Worm (Caenorhabditis elegans): ENCODE measurements around the gene F36H5.18.

The F36H5.18 gene

DNA sequence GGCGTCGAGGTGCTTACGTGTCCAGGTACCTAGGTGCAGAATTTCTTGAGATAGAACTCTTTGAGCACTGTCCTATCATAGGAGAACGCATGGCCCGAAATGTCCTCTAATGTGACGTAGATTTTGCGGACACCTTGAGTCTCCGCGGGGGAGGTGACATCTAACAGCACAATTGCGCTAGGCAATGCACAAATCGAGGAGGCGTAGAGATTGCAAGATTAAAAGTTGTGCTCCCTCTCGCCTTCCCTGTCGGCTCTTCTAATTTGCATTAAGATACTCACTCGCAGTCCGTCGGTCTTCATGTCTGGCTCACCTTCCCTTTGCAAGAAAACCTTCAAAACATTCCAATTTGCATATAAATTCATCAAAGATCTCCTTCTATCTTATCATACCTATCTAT, at the start of gene F36H5.18:
Gene F36H5.18, plus strand, starts transcription at position 301 of the 400 bp plus-strand sequence.
- TF ChIP-seq K09A11.1 (tag; optimal IDR thresholded peaks at IDR 0.05; ENCODE audit: insufficient read depth) (no peak), ceh-18 (tag; optimal IDR thresholded peaks at IDR 0.05) (no peak), pha-2 (tag; optimal IDR thresholded peaks at IDR 0.05) (no peak), che-1 (tag; optimal IDR thresholded peaks at IDR 0.05) (no peak), npax-4 (tag; optimal IDR thresholded peaks at IDR 0.05) (no peak), hlh-13 (GFP tag; optimal IDR thresholded peaks at IDR 0.05) (no peak), ttx-3 (tag; optimal IDR thresholded peaks at IDR 0.05) (no peak), ceh-14 (tag; optimal IDR thresholded peaks at IDR 0.05) (no peak), ceh-31 (tag; optimal IDR thresholded peaks at IDR 0.05) (no peak), elt-2 (tag; optimal IDR thresholded peaks at IDR 0.05) (no peak), hlh-6 (tag; optimal IDR thresholded peaks at IDR 0.05) (no peak), lim-6 (tag; optimal IDR thresholded peaks at IDR 0.05) (no peak), ceh-24 (tag; optimal IDR thresholded peaks at IDR 0.05) (no peak)

DNA sequence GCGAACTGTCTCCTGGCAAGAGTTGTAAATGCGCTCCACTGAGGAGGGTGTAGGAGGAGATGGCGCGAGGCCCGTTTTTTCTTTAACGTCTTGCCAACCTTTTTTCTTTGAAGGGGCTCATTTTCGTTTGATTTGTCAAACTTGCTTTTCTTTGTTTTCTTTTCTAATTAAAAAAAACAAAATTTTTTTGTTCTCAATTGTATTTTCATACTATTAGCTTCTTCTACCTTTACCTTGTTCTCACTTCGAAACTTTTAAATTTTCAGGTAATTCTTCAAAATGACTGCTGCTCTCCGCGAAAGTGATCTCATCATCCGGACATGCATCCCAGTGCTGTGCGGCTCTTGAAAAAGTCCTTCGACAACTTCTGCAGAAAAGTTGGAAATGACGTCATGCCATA, 49.7 kb upstream of the F36H5.18 start, which contains the start of gene fbxa-184:
Gene fbxa-184, plus strand, starts transcription at position 301 of the 400 bp plus-strand sequence.
- no peak for TF ChIP-seq lim-6 (tag; optimal IDR thresholded peaks at IDR 0.05)
- no peak for TF ChIP-seq ama-1 (optimal IDR thresholded peaks at IDR 0.05)
- no peak for TF ChIP-seq ceh-19 (GFP tag; optimal IDR thresholded peaks at IDR 0.05)
- TF ChIP-seq ref-2 (tag; optimal IDR thresholded peaks at IDR 0.05): no peak

DNA sequence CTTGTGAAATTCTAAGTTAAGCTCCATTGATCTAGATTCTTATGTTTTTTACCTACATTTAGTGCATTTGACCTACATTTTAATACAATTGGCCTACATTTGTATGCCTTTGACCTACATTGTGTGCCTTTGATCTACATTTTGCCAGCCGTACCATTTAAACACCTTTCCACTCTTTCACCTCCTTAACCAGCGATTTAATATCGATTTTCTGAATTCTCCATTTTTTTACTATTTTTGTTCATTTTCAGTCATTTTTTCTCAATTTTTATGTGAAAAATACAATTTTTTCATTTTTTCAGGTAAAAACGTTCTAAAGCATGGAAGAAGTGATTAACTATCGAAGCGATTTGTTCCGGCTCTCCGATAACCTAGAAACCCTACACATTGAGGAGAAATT, 46.8 kb upstream of the F36H5.18 start, which contains the start of gene btb-7:
Gene btb-7, plus strand, starts transcription at position 301 of the 400 bp plus-strand sequence.
- no peak for TF ChIP-seq ama-1 (optimal IDR thresholded peaks at IDR 0.05)
- TF ChIP-seq sox-2 (GFP tag; IDR thresholded peaks at IDR 0.05): no peak
- TF ChIP-seq gmeb-2 (tag; optimal IDR thresholded peaks at IDR 0.05): no peak
- no peak for TF ChIP-seq fax-1 (tag; optimal IDR thresholded peaks at IDR 0.05)
- TF ChIP-seq tbx-7 (tag; optimal IDR thresholded peaks at IDR 0.05): no peak

DNA sequence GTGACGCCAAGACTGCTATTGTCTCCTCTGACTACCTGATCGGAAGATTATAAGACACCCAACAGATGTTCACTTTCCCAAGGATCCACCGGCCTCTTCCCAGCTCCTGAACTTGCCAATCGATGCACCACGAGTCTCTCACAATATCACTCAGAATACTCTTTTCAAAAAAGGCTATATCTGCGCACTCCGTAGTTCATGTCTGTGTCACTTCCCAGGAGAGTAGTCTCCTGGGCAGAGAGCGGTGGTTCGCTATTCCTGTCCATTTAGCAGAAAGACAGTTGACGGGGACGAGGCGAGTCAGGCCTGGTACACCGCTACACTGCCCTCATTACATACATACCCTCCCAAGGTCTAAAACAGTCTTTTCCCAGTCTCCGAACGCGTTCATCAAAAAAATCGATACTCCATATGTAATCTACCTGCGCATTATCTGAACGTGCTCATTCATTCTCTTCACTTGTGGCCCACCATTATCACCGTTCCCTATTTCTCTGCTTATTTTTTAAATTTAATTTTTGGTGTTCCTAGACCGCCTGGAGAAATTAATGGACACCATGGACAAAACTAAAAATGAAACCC, 44.8 kb upstream of the F36H5.18 start, which contains the start of gene btb-6:
Gene btb-6, plus strand, starts transcription at position 532 of the 582 bp plus-strand sequence.
- TF ChIP-seq sdc-2 (tag; optimal IDR thresholded peaks at IDR 0.05) (no peak), ref-2 (tag; optimal IDR thresholded peaks at IDR 0.05) (no peak)

- TF ChIP-seq fax-1 (tag; optimal IDR thresholded peaks at IDR 0.05): no peak
Observed at ce11 chrII:1719153-1719552, 40.5 kb upstream of the F36H5.18 start, which contains the start of gene fbxb-48. Gene fbxb-48 (minus strand): TSS chrII:1719253.

DNA sequence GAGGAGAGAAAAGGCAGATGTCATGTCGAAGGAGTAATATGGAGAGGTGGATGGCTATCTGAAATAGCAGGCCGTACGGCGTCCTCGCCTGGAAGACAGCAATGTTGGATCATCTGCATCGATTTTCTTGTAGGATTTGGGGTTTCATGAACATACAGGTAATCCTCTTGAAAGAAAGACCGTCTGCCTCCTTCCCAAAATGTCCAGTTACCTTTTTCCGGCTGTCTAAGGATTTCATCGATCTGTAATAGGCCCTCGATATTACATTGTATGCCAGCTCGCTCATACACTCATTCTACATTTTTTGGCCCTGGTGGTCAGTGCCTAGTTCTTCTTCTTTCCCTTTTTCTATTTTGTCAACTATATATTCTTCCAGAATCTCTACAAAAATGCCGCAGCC, 37.3 kb upstream of the F36H5.18 start, which contains the start of the genes fbxb-5 and btb-8:
Gene fbxb-5, minus strand, starts transcription at position 101 of the 400 bp plus-strand sequence.
Gene btb-8, plus strand, starts transcription at position 377 of the 400 bp plus-strand sequence.
- TF ChIP-seq lim-6 (tag; optimal IDR thresholded peaks at IDR 0.05): no peak
- no peak for TF ChIP-seq K02D7.2 (tag; optimal IDR thresholded peaks at IDR 0.05)
- no peak for TF ChIP-seq tbx-7 (tag; optimal IDR thresholded peaks at IDR 0.05)
- TF ChIP-seq ceh-48 (tag; optimal IDR thresholded peaks at IDR 0.05): no peak
- no peak for TF ChIP-seq unc-86 (tag; optimal IDR thresholded peaks at IDR 0.05)
- no peak for TF ChIP-seq ceh-31 (tag; optimal IDR thresholded peaks at IDR 0.05)
- no peak for TF ChIP-seq hlh-30 (tag; optimal IDR thresholded peaks at IDR 0.05; ENCODE audit: insufficient read depth)
- no peak for TF ChIP-seq ahr-1 (tag; optimal IDR thresholded peaks at IDR 0.05)
- no peak for TF ChIP-seq pqm-1 (tag; optimal IDR thresholded peaks at IDR 0.05)
- TF ChIP-seq hlh-13 (GFP tag; optimal IDR thresholded peaks at IDR 0.05): no peak
- no peak for TF ChIP-seq K09A11.1 (tag; optimal IDR thresholded peaks at IDR 0.05; ENCODE audit: insufficient read depth)
- no peak for TF ChIP-seq tbx-2 (tag; optimal IDR thresholded peaks at IDR 0.05)
- TF ChIP-seq hlh-15 (tag; optimal IDR thresholded peaks at IDR 0.05): no peak
- TF ChIP-seq ceh-14 (tag; optimal IDR thresholded peaks at IDR 0.05): no peak

- TF ChIP-seq nhr-11 (tag; optimal IDR thresholded peaks at IDR 0.05) (no peak), tbx-7 (tag; optimal IDR thresholded peaks at IDR 0.05) (no peak), sox-2 (GFP tag; IDR thresholded peaks at IDR 0.05) (no peak), ceh-14 (tag; optimal IDR thresholded peaks at IDR 0.05) (no peak), gmeb-2 (tag; optimal IDR thresholded peaks at IDR 0.05) (no peak), che-1 (tag; optimal IDR thresholded peaks at IDR 0.05) (no peak), unc-3 (GFP tag; conservative IDR thresholded peaks at IDR 0.05) (no peak), unc-3 (tag; optimal IDR thresholded peaks at IDR 0.05) (no peak), pha-2 (tag; optimal IDR thresholded peaks at IDR 0.05) (no peak), hlh-13 (GFP tag; optimal IDR thresholded peaks at IDR 0.05) (no peak), mec-3 (tag; optimal IDR thresholded peaks at IDR 0.05; ENCODE audit: borderline replicate concordance) (no peak), ceh-2 (tag; optimal IDR thresholded peaks at IDR 0.05) (no peak), ceh-34 (tag; optimal IDR thresholded peaks at IDR 0.05) (no peak), ets-4 (tag; optimal IDR thresholded peaks at IDR 0.05) (no peak), pha-4 (tag; optimal IDR thresholded peaks at IDR 0.05) (no peak), nfya-1 (tag; optimal IDR thresholded peaks at IDR 0.05) (no peak), ceh-22 (tag; optimal IDR thresholded peaks at IDR 0.05) (no peak)
Observed at ce11 chrII:1724314-1724713, 35.4 kb upstream of the F36H5.18 start, which contains the start of gene fbxb-11. Gene fbxb-11 (plus strand): TSS chrII:1724614.

Measured in whole organism, late embryonic.